Worm (Caenorhabditis elegans) whole organism, L2 larva: Measurements from ENCODE around the gene srxa-1.

Experiments
- R02D3.7 ChIP-seq: fragments of 150-350 bp; optimal IDR thresholded peaks from 2 replicates; lab custom pipeline; 2014; ENCODE audit warnings: missing biosample characterization, missing genetic modification characterization
- egl-27 ChIP-seq: sonication (generic microtip); optimal IDR thresholded peaks from 3 replicates; lab custom pipeline; 2017; ENCODE audit warnings: missing biosample characterization, missing genetic modification reagents, missing genetic modification characterization
- elt-3 ChIP-seq: sonication (generic microtip); optimal IDR thresholded peaks from 2 replicates; lab custom pipeline; 2017; ENCODE audit warnings: missing biosample characterization, missing genetic modification characterization
- lsy-2 ChIP-seq, 2 experiments: fragments of 150-350 bp in 1 of 2; sonication (generic microtip) in 1 of 2; optimal IDR thresholded peaks; 2 replicates each; lab custom pipeline; 2014 to 2017; ENCODE audit warnings: missing biosample characterization in 2 of 2, missing genetic modification characterization in 2 of 2
- nhr-11 ChIP-seq: fragments of 150-350 bp; optimal IDR thresholded peaks from 2 replicates; lab custom pipeline; 2014; ENCODE audit warnings: missing biosample characterization, missing genetic modification characterization
- nhr-12 ChIP-seq: fragments of 150-350 bp; optimal IDR thresholded peaks from 2 replicates; lab custom pipeline; 2014; ENCODE audit warnings: missing biosample characterization, missing genetic modification characterization
- nhr-23 ChIP-seq: fragments of 150-350 bp; optimal IDR thresholded peaks from 2 replicates; lab custom pipeline; 2014; ENCODE audit warnings: missing biosample characterization, missing genetic modification reagents, missing genetic modification characterization
- nhr-237 ChIP-seq: fragments of 150-350 bp; optimal IDR thresholded peaks from 2 replicates; lab custom pipeline; 2014; ENCODE audit warnings: missing biosample characterization, missing genetic modification characterization
- unc-55 ChIP-seq: fragments of 150-350 bp; sonication (generic microtip); optimal IDR thresholded peaks from 3 replicates; lab custom pipeline; 2014; ENCODE audit warnings: missing biosample characterization, missing genetic modification reagents, missing genetic modification characterization

ce11 chrV:20778257-20778697 lies 46.4 kb downstream of the srxa-1 start:
- TF ChIP-seq lsy-2 (tag; optimal IDR thresholded peaks at IDR 0.05; lab: Kevin White, UChicago) (peak; percentile 83 to 96), nhr-11 (tag; lab: Kevin White, UChicago) (no peak), elt-3 (tag; lab: Kevin White, UChicago) (no peak), egl-27 (tag; lab: Kevin White, UChicago) (peak; percentile 98), nhr-237 (tag; lab: Kevin White, UChicago) (peak; percentile 3), nhr-23 (tag; lab: Kevin White, UChicago) (no peak), nhr-12 (tag; lab: Kevin White, UChicago) (no peak), unc-55 (GFP tag; lab: Kevin White, UChicago) (peak; percentile 96), R02D3.7 (tag; lab: Kevin White, UChicago) (no peak)
